Worm (Caenorhabditis elegans): ENCODE measurements around the gene K07F5.8.

- TF ChIP-seq F26F4.8 (GFP tag; conservative IDR thresholded peaks at IDR 0.05) (no peak), zip-11 (GFP tag; IDR thresholded peaks at IDR 0.05) (no peak), zfp-3 (GFP tag; conservative IDR thresholded peaks at IDR 0.05) (no peak), mep-1 (tag; optimal IDR thresholded peaks at IDR 0.05) (no peak), nhr-237 (tag; optimal IDR thresholded peaks at IDR 0.05) (no peak), nhr-6 (tag; optimal IDR thresholded peaks at IDR 0.05) (no peak), pqm-1 (tag; optimal IDR thresholded peaks at IDR 0.05) (no peak), ceh-82 (tag; optimal IDR thresholded peaks at IDR 0.05) (no peak)
These were observed 8.5 kb upstream of the K07F5.8 start, which contains the start of gene npp-1 for ce11 chrIV:9857952-9858488.
